Worm (Caenorhabditis elegans): ENCODE results near the gene math-38.

- TF ChIP-seq dao-5 (tag; optimal IDR thresholded peaks at IDR 0.05) (no peak), him-1 (tag; optimal IDR thresholded peaks at IDR 0.05) (no peak)
Measured at ce11 chrII:1613972-1614371, 34.2 kb upstream of the math-38 start, which contains the start of gene fbxa-164.
